Worm (Caenorhabditis elegans): Measurements from ENCODE around the gene hpo-39.

ce11 chrV:4575458-4575857 is 1.7 kb upstream of the hpo-39 start:
- no peak for TF ChIP-seq F13C5.2 (tag; optimal IDR thresholded peaks at IDR 0.05)
- TF ChIP-seq ama-1 (optimal IDR thresholded peaks at IDR 0.05), result no peak
- no peak for TF ChIP-seq ets-7 (tag; optimal IDR thresholded peaks at IDR 0.05)
- no peak for TF ChIP-seq pes-1 (GFP tag; IDR thresholded peaks at IDR 0.05)
- TF ChIP-seq tbx-11 (GFP tag; IDR thresholded peaks at IDR 0.05), result no peak
- no peak for TF ChIP-seq scrt-1 (GFP tag; IDR thresholded peaks at IDR 0.05)
- no peak for TF ChIP-seq ceh-36 (tag; optimal IDR thresholded peaks at IDR 0.05)
- TF ChIP-seq flt-1 (GFP tag; IDR thresholded peaks at IDR 0.05), result no peak
- TF ChIP-seq B0310.2 (tag; optimal IDR thresholded peaks at IDR 0.05), result no peak
- TF ChIP-seq tra-4 (tag; optimal IDR thresholded peaks at IDR 0.05), result no peak
- TF ChIP-seq sea-1 (GFP tag; conservative IDR thresholded peaks at IDR 0.05), result no peak
- TF ChIP-seq ceh-13 (GFP tag; optimal IDR thresholded peaks at IDR 0.05), result no peak
